Fruit fly (Drosophila melanogaster) whole organism, embryonic: ENCODE measurements around the gene cno.

Experiments
- ATbp ChIP-seq: fragments of 200-800 bp; sonication (Bioruptor generic); optimal IDR thresholded peaks from 2 replicates; lab custom pipeline; 2017; ENCODE audit warnings: missing biosample characterization, mild to moderate bottlenecking, missing genetic modification characterization, missing genetic modification reagents
- Blimp-1 ChIP-seq: fragments of 200-800 bp; sonication (Bioruptor generic); optimal IDR thresholded peaks from 3 replicates; lab custom pipeline; 2018; ENCODE audit warnings: missing biosample characterization, missing genetic modification characterization, mild to moderate bottlenecking, moderate library complexity, missing genetic modification reagents
- CG12155 ChIP-seq: fragments of 200-800 bp; sonication (Bioruptor generic); optimal IDR thresholded peaks from 3 replicates; lab custom pipeline; 2016; ENCODE audit warnings: missing biosample characterization, missing genetic modification characterization
- CG12236 ChIP-seq: fragments of 200-800 bp; sonication (Bioruptor generic); optimal IDR thresholded peaks from 2 replicates; lab custom pipeline; 2016; ENCODE audit warnings: missing biosample characterization, missing genetic modification characterization
- CG15011 ChIP-seq: fragments of 200-800 bp; sonication (Bioruptor generic); optimal IDR thresholded peaks from 3 replicates; lab custom pipeline; 2018; ENCODE audit warnings: missing biosample characterization, mild to moderate bottlenecking, missing genetic modification characterization
- CG16779 ChIP-seq: fragments of 200-800 bp; sonication (Bioruptor generic); IDR thresholded peaks from 2 replicates; pipeline ENCODE4 v1.3.6; 2022; ENCODE audit warnings: missing biosample characterization, missing genetic modification characterization
- CG16863 ChIP-seq: fragments of 200-800 bp; sonication (Bioruptor generic); optimal IDR thresholded peaks from 3 replicates; lab custom pipeline; 2016; ENCODE audit warnings: missing biosample characterization, missing genetic modification characterization
- CG2120 ChIP-seq: fragments of 200-800 bp; sonication (Bioruptor generic); optimal IDR thresholded peaks from 3 replicates; lab custom pipeline; 2016; ENCODE audit warnings: missing biosample characterization, missing genetic modification characterization
- CG2712 ChIP-seq: fragments of 200-800 bp; optimal IDR thresholded peaks from 3 replicates; lab custom pipeline; 2019; ENCODE audit warnings: missing biosample characterization, mild to moderate bottlenecking, missing genetic modification characterization, moderate library complexity
- CG3065 ChIP-seq: fragments of 200-800 bp; sonication (Bioruptor generic); optimal IDR thresholded peaks from 2 replicates; lab custom pipeline; 2016; ENCODE audit warnings: missing biosample characterization, missing genetic modification characterization
- CG31441 ChIP-seq: fragments of 200-800 bp; sonication (Bioruptor generic); IDR thresholded peaks from 2 replicates; pipeline ENCODE4 v1.3.6; 2022; ENCODE audit warnings: missing biosample characterization, missing genetic modification characterization
- CG43689 ChIP-seq: fragments of 200-800 bp; sonication (Bioruptor generic); IDR thresholded peaks from 2 replicates; pipeline ENCODE4 v1.3.6; 2022; ENCODE audit warnings: missing biosample characterization, missing genetic modification characterization
- CG6654 ChIP-seq: fragments of 200-800 bp; sonication (Bioruptor generic); optimal IDR thresholded peaks from 2 replicates; lab custom pipeline; 2017; ENCODE audit warnings: missing biosample characterization, mild to moderate bottlenecking, missing genetic modification characterization
- CG6689 ChIP-seq: fragments of 200-800 bp; sonication (Bioruptor generic); IDR thresholded peaks from 2 replicates; pipeline ENCODE4 v1.3.6; 2022; ENCODE audit warnings: missing biosample characterization, missing genetic modification characterization
- CG7839 ChIP-seq: fragments of 200-800 bp; sonication (Bioruptor generic); optimal IDR thresholded peaks from 3 replicates; lab custom pipeline; 2018; ENCODE audit warnings: missing biosample characterization, mild to moderate bottlenecking, missing genetic modification characterization, moderate library complexity
- CG7963 ChIP-seq: fragments of 200-800 bp; sonication (Bioruptor generic); IDR thresholded peaks from 3 replicates; pipeline ENCODE4 v1.3.6; 2022; ENCODE audit warnings: missing biosample characterization, missing genetic modification characterization; ENCODE audit not compliant: partially characterized antibody
- CG9932 ChIP-seq: fragments of 200-800 bp; sonication (Bioruptor generic); IDR thresholded peaks from 2 replicates; pipeline ENCODE4 v1.3.6; 2022; ENCODE audit warnings: missing biosample characterization, missing genetic modification characterization
- Elba2 ChIP-seq: fragments of 200-800 bp; sonication (Bioruptor generic); optimal IDR thresholded peaks from 3 replicates; lab custom pipeline; 2016; ENCODE audit warnings: missing biosample characterization, missing genetic modification characterization
- H15 ChIP-seq: fragments of 200-800 bp; sonication (Bioruptor generic); IDR thresholded peaks from 3 replicates; pipeline ENCODE4 v1.3.6; 2022; ENCODE audit warnings: missing biosample characterization, missing genetic modification characterization
- HmgZ ChIP-seq: fragments of 200-800 bp; sonication (Bioruptor generic); optimal IDR thresholded peaks from 2 replicates; lab custom pipeline; 2018; ENCODE audit warnings: missing biosample characterization, mild to moderate bottlenecking, missing genetic modification characterization
- Mad ChIP-seq: fragments of 200-800 bp; sonication (Bioruptor generic); optimal IDR thresholded peaks from 2 replicates; lab custom pipeline; 2016; ENCODE audit warnings: missing biosample characterization, missing genetic modification characterization
- Mrtf ChIP-seq: fragments of 200-800 bp; sonication (Bioruptor generic); IDR thresholded peaks from 3 replicates; pipeline ENCODE4 v1.3.6; 2022; ENCODE audit warnings: missing biosample characterization, missing genetic modification characterization
- Opbp ChIP-seq: fragments of 200-800 bp; sonication (Bioruptor generic); IDR thresholded peaks from 3 replicates; pipeline ENCODE4 v1.3.6; 2022; ENCODE audit warnings: missing biosample characterization, missing genetic modification characterization; ENCODE audit not compliant: partially characterized antibody
- Tbp ChIP-seq: fragments of >200 bp; optimal IDR thresholded peaks from 2 replicates; lab custom pipeline; 2018; ENCODE audit warnings: missing biosample characterization, missing genetic modification characterization
- Vsx1 ChIP-seq: fragments of 200-800 bp; sonication (Bioruptor generic); optimal IDR thresholded peaks from 2 replicates; lab custom pipeline; 2017; ENCODE audit warnings: missing biosample characterization, mild to moderate bottlenecking, missing genetic modification characterization, missing genetic modification reagents
- al ChIP-seq: fragments of 200-800 bp; sonication (Bioruptor generic); IDR thresholded peaks from 2 replicates; pipeline ENCODE4 v1.3.6; 2022; ENCODE audit warnings: missing biosample characterization, missing genetic modification characterization
- amos ChIP-seq: fragments of 200-800 bp; sonication (Bioruptor generic); IDR thresholded peaks from 2 replicates; pipeline ENCODE4 v1.3.6; 2022; ENCODE audit warnings: missing biosample characterization, missing genetic modification characterization; ENCODE audit not compliant: partially characterized antibody
- ase ChIP-seq: fragments of 200-800 bp; sonication (Bioruptor generic); IDR thresholded peaks from 3 replicates; pipeline ENCODE4 v1.3.6; 2022; ENCODE audit warnings: missing biosample characterization, missing genetic modification characterization
- ash1 ChIP-seq: fragments of 200-800 bp; sonication (Bioruptor generic); optimal IDR thresholded peaks from 2 replicates; lab custom pipeline; 2018; ENCODE audit warnings: missing biosample characterization, mild to moderate bottlenecking, missing genetic modification characterization
- btn ChIP-seq: fragments of 200-800 bp; sonication (Bioruptor generic); optimal IDR thresholded peaks from 2 replicates; lab custom pipeline; 2016; ENCODE audit warnings: missing biosample characterization, missing genetic modification characterization
- corto ChIP-seq: fragments of 200-800 bp; sonication (Bioruptor generic); optimal IDR thresholded peaks from 2 replicates; lab custom pipeline; 2016; ENCODE audit warnings: missing biosample characterization, mild to moderate bottlenecking, missing genetic modification characterization, moderate library complexity
- dimm ChIP-seq: fragments of 200-800 bp; sonication (Bioruptor generic); IDR thresholded peaks from 2 replicates; pipeline ENCODE4 v1.3.6; 2022; ENCODE audit warnings: missing biosample characterization, missing genetic modification characterization
- dmrt99B ChIP-seq: fragments of 200-800 bp; sonication (Bioruptor generic); optimal IDR thresholded peaks from 2 replicates; lab custom pipeline; 2018; ENCODE audit warnings: missing biosample characterization, mild to moderate bottlenecking, missing genetic modification characterization, moderate library complexity
- gcm ChIP-seq: fragments of 200-800 bp; sonication (Bioruptor generic); optimal IDR thresholded peaks from 2 replicates; lab custom pipeline; 2019; ENCODE audit warnings: missing biosample characterization, mild to moderate bottlenecking, missing genetic modification characterization, moderate library complexity
- hth ChIP-seq: fragments of >200 bp; optimal IDR thresholded peaks from 2 replicates; lab custom pipeline; 2017; ENCODE audit warnings: inconsistent platforms
- jing ChIP-seq: fragments of 200-800 bp; sonication (Bioruptor generic); optimal IDR thresholded peaks from 2 replicates; lab custom pipeline; 2018; ENCODE audit warnings: missing biosample characterization, mild to moderate bottlenecking, missing genetic modification characterization
- kni ChIP-seq: fragments of 200-800 bp; sonication (Bioruptor generic); optimal IDR thresholded peaks from 3 replicates; lab custom pipeline; 2017; ENCODE audit warnings: mild to moderate bottlenecking, missing biosample characterization, missing genetic modification reagents, missing genetic modification characterization
- luna ChIP-seq: fragments of 200-800 bp; sonication (Bioruptor generic); optimal IDR thresholded peaks from 2 replicates; lab custom pipeline; 2016; ENCODE audit warnings: missing biosample characterization, missing genetic modification characterization
- nerfin-1 ChIP-seq: fragments of 200-800 bp; sonication (Bioruptor generic); optimal IDR thresholded peaks from 3 replicates; lab custom pipeline; 2019; ENCODE audit warnings: missing biosample characterization, mild to moderate bottlenecking, missing genetic modification characterization, moderate library complexity
- org-1 ChIP-seq: fragments of 200-800 bp; sonication (Bioruptor generic); optimal IDR thresholded peaks from 2 replicates; lab custom pipeline; 2017; ENCODE audit warnings: missing biosample characterization, missing genetic modification characterization
- pho ChIP-seq: fragments of 200-800 bp; sonication (Bioruptor generic); optimal IDR thresholded peaks from 2 replicates; lab custom pipeline; 2016; ENCODE audit warnings: missing biosample characterization, missing genetic modification characterization
- pros ChIP-seq: fragments of 200-800 bp; sonication (Bioruptor generic); optimal IDR thresholded peaks from 3 replicates; lab custom pipeline; 2019; ENCODE audit warnings: missing biosample characterization, mild to moderate bottlenecking, missing genetic modification characterization, moderate library complexity
- ro ChIP-seq: fragments of 200-800 bp; sonication (Bioruptor generic); IDR thresholded peaks from 2 replicates; pipeline ENCODE4 v1.3.6; 2022; ENCODE audit warnings: missing biosample characterization, missing genetic modification characterization
- sc ChIP-seq, 3 experiments: fragments of >200 bp in 2 of 3; fragments of 200-800 bp in 1 of 3; sonication (Bioruptor generic) in 1 of 3; optimal IDR thresholded peaks; 2 replicates in 2 of 3; 3 replicates in 1 of 3; lab custom pipeline; 2017; ENCODE audit warnings: mild to moderate bottlenecking in 1 of 3, missing biosample characterization in 1 of 3, missing genetic modification characterization in 1 of 3, missing genetic modification reagents in 1 of 3
- sr ChIP-seq: fragments of 200-800 bp; sonication (Bioruptor generic); IDR thresholded peaks from 3 replicates; pipeline ENCODE4 v1.3.6; 2022; ENCODE audit warnings: missing biosample characterization, missing genetic modification characterization
- tap ChIP-seq: fragments of 200-800 bp; optimal IDR thresholded peaks from 3 replicates; lab custom pipeline; 2019; ENCODE audit warnings: missing biosample characterization, mild to moderate bottlenecking, missing genetic modification characterization, moderate library complexity
- tna ChIP-seq: fragments of 200-800 bp; sonication (Bioruptor generic); IDR thresholded peaks from 2 replicates; pipeline ENCODE4 v1.3.6; 2022; ENCODE audit warnings: missing biosample characterization, missing genetic modification characterization; ENCODE audit not compliant: partially characterized antibody
- toy ChIP-seq: fragments of 200-800 bp; sonication (Bioruptor generic); IDR thresholded peaks from 2 replicates; pipeline ENCODE4 v1.3.6; 2022; ENCODE audit warnings: missing biosample characterization, missing genetic modification characterization
- ttk ChIP-seq: fragments of 200-800 bp; sonication (Bioruptor generic); IDR thresholded peaks from 2 replicates; pipeline ENCODE4 v2.1.2; 2022; ENCODE audit warnings: missing biosample characterization, missing genetic modification characterization

Gene cno

DNA sequence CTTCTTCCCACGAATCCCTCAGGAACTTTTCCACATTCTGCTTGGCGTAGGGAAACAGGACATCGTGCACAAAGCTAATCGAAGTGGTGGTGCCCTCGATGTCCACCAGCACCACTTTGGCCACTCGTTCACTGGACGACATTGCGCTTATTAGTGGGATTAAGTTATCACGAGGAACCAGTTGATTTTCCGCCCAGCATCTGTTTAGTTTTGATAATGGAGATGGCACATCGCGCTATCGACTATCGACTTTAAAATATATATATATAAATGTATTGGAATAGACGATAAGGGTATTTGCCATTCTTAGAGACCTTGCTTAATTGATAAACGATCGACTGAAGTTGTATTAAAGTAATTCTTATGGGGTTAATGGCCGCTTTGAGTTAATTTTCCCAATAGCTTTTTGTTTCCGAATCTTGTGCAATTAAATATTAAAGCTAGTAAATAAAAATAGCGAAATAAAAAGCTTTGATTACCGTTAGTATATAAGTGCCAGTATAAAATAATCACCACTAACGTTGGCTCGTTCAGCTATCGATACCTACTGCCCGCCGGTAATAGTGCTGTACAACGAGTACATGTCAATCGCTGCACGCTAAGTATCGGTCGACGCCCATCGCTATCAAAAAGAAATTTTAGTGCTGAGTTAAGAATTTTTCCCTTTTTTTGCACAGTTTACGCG lies 39.3 kb upstream of the cno start, which contains the start of the genes Enoph and Hph (continued):
- TF ChIP-seq corto (GFP tag; lab: Kevin White, UChicago) (peak; percentile 70), jing (GFP tag; lab: Kevin White, UChicago) (no peak), CG3065 (GFP tag; lab: Kevin White, UChicago) (peak; percentile 15), Tbp (GFP tag; lab: Kevin White, UChicago) (no peak), btn (GFP tag; lab: Kevin White, UChicago) (no peak), pros (GFP tag; lab: Kevin White, UChicago) (no peak), Vsx1 (peak; percentile 50), ro (no peak), CG6689 (GFP tag; lab: Robert Waterston, UW) (peak; percentile 50; the same call in 1 of the 2 replicates), CG6654 (GFP tag; lab: Kevin White, UChicago) (peak; percentile 22), dimm (GFP tag; lab: Robert Waterston, UW) (no peak), CG9932 (peak; percentile 82), CG43689 (GFP tag; lab: Robert Waterston, UW) (no peak), ATbp (GFP tag; lab: Kevin White, UChicago) (no peak), ase (0 out of 3 replicates have a peak, but pooled peaks have one; percentile 45), CG31441 (GFP tag; lab: Robert Waterston, UW) (peak; percentile 52; the same call in 1 of the 2 replicates), toy (GFP tag; lab: Robert Waterston, UW) (no peak), Blimp-1 (GFP tag; lab: Kevin White, UChicago) (peak; percentile 45), CG16779 (GFP tag; lab: Robert Waterston, UW) (0 out of 2 replicates have a peak, but pooled peaks have one; percentile 23), tna (peak; percentile 69; the same call in 1 of the 2 replicates), org-1 (GFP tag; lab: Kevin White, UChicago) (no peak), pho (GFP tag; lab: Kevin White, UChicago) (peak; percentile 51), sr (GFP tag; lab: Robert Waterston, UW) (no peak), CG7839 (tag; lab: Kevin White, UChicago) (peak; percentile 62), CG12236 (GFP tag; lab: Kevin White, UChicago) (no peak), Elba2 (GFP tag; lab: Kevin White, UChicago) (peak; percentile 42), al (GFP tag; lab: Robert Waterston, UW) (peak; percentile 57), dmrt99B (tag; lab: Kevin White, UChicago) (peak; percentile 61), CG7963 (GFP tag; lab: Robert Waterston, UW) (peak; percentile 58; the same call in 2 of the 3 replicates), kni (GFP tag; lab: Kevin White, UChicago) (no peak), gcm (peak; percentile 41), Mad (GFP tag; lab: Kevin White, UChicago) (peak; percentile 29), HmgZ (tag; lab: Kevin White, UChicago) (peak; percentile 49), tap (peak; percentile 53), nerfin-1 (tag; lab: Kevin White, UChicago) (peak; percentile 13), hth (lab: Kevin White, UChicago) (no peak), H15 (GFP tag; lab: Robert Waterston, UW) (no peak), Mrtf (GFP tag; lab: Robert Waterston, UW) (0 out of 3 replicates have a peak, but pooled peaks have one; percentile 28), amos (GFP tag; lab: Robert Waterston, UW) (peak; percentile 86), Opbp (GFP tag; lab: Robert Waterston, UW) (peak; percentile 83), ttk (GFP tag; lab: Robert Waterston, UW) (no peak; the same call in 1 of the 2 replicates), CG12155 (GFP tag; lab: Kevin White, UChicago) (peak; percentile 71), sc (optimal IDR thresholded peaks at IDR 0.05; lab: Kevin White, UChicago) (no peak), sc (GFP tag; optimal IDR thresholded peaks at IDR 0.05; lab: Kevin White, UChicago) (peak; percentile 14), luna (GFP tag; lab: Kevin White, UChicago) (no peak), ash1 (GFP tag; lab: Kevin White, UChicago) (no peak), CG15011 (GFP tag; lab: Kevin White, UChicago) (no peak), CG2712 (tag; lab: Kevin White, UChicago) (peak; percentile 76), CG2120 (peak; percentile 77), CG16863 (peak; percentile 43)
